Fruit fly (Drosophila melanogaster): ENCODE data around the gene Pli.

Pli gene

dm6 chr3R:23886270-23887095 lies 3.4 kb downstream of the Pli start:
- TF ChIP-seq noc (tag; optimal IDR thresholded peaks at IDR 0.05), result peak; percentile 32

- TF ChIP-seq noc (tag; optimal IDR thresholded peaks at IDR 0.05), result no peak
Observed at dm6 chr3R:23885660-23886059, 4.2 kb downstream of the Pli start.

dm6 chr3R:23885182-23885581 lies 4.7 kb downstream of the Pli start:
- no peak for TF ChIP-seq noc (tag; optimal IDR thresholded peaks at IDR 0.05)

dm6 chr3R:23884088-23884727 lies 5.6 kb downstream of the Pli start:
- no peak for TF ChIP-seq noc (tag; optimal IDR thresholded peaks at IDR 0.05)

dm6 chr3R:23880280-23880679 lies 9.6 kb downstream of the Pli start:
- no peak for TF ChIP-seq noc (tag; optimal IDR thresholded peaks at IDR 0.05)

- TF ChIP-seq noc (tag; optimal IDR thresholded peaks at IDR 0.05), result no peak
Observed at dm6 chr3R:23878318-23878799, 11.5 kb downstream of the Pli start.

dm6 chr3R:23877606-23878317 lies 12.1 kb downstream of the Pli start:
- TF ChIP-seq noc (tag; optimal IDR thresholded peaks at IDR 0.05), result no peak

dm6 chr3R:23876699-23877098 lies 13.2 kb downstream of the Pli start:
- TF ChIP-seq noc (tag; optimal IDR thresholded peaks at IDR 0.05), result no peak

dm6 chr3R:23874752-23875151 lies 15.1 kb downstream of the Pli start:
- TF ChIP-seq noc (tag; optimal IDR thresholded peaks at IDR 0.05), result no peak

- no peak for TF ChIP-seq noc (tag; optimal IDR thresholded peaks at IDR 0.05)
Observed at dm6 chr3R:23874198-23874597, 15.7 kb downstream of the Pli start.

dm6 chr3R:23872606-23873192 lies 17.2 kb downstream of the Pli start:
- TF ChIP-seq noc (tag; optimal IDR thresholded peaks at IDR 0.05), result no peak

- TF ChIP-seq noc (tag; optimal IDR thresholded peaks at IDR 0.05), result no peak
Observed at dm6 chr3R:23871720-23872119, 18.1 kb downstream of the Pli start.

dm6 chr3R:23869965-23870364 lies 19.9 kb downstream of the Pli start:
- no peak for TF ChIP-seq noc (tag; optimal IDR thresholded peaks at IDR 0.05)

dm6 chr3R:23869203-23869892 lies 20.5 kb downstream of the Pli start:
- no peak for TF ChIP-seq noc (tag; optimal IDR thresholded peaks at IDR 0.05)

dm6 chr3R:23867825-23868224 lies 22.0 kb downstream of the Pli start:
- TF ChIP-seq noc (tag; optimal IDR thresholded peaks at IDR 0.05), result no peak

dm6 chr3R:23867194-23867593 lies 22.7 kb downstream of the Pli start:
- no peak for TF ChIP-seq noc (tag; optimal IDR thresholded peaks at IDR 0.05)
